Worm (Caenorhabditis elegans) whole organism, L1 larva: Measurements from ENCODE around the gene srw-144.

Experiments
- lin-13 ChIP-seq: fragments of 150-350 bp; optimal IDR thresholded peaks from 2 replicates; lab custom pipeline; 2014; ENCODE audit warnings: missing biosample characterization, missing genetic modification reagents, missing genetic modification characterization
- lin-39 ChIP-seq: fragments of 150-350 bp; optimal IDR thresholded peaks from 2 replicates; lab custom pipeline; 2014; ENCODE audit warnings: missing biosample characterization, missing genetic modification reagents, missing genetic modification characterization
- nhr-11 ChIP-seq: fragments of 150-350 bp; optimal IDR thresholded peaks from 2 replicates; lab custom pipeline; 2014; ENCODE audit warnings: missing biosample characterization, missing genetic modification characterization
- nhr-12 ChIP-seq: sonication (generic microtip); optimal IDR thresholded peaks from 2 replicates; lab custom pipeline; 2017; ENCODE audit warnings: missing biosample characterization, missing genetic modification characterization
- pqm-1 ChIP-seq: sonication (generic microtip); optimal IDR thresholded peaks from 3 replicates; lab custom pipeline; 2017; ENCODE audit warnings: missing biosample characterization, missing genetic modification characterization
- sox-4 ChIP-seq: sonication (generic microtip); optimal IDR thresholded peaks from 2 replicates; lab custom pipeline; 2016; ENCODE audit warnings: missing genetic modification characterization, missing compliant biosample characterization

- TF ChIP-seq lin-13 (no peak), nhr-11 (no peak), sox-4 (tag; lab: Kevin White, UChicago) (no peak), nhr-12 (no peak), pqm-1 (tag; lab: Kevin White, UChicago) (no peak), lin-39 (tag; lab: Kevin White, UChicago) (no peak)
These were observed 46.8 kb downstream of the srw-144 start, which contains the start of gene srh-146 for ce11 chrV:2913948-2914347.
